Worm (Caenorhabditis elegans) whole organism, young adult: ENCODE data around the gene F52B11.5.

Experiments used
- B0261.1 ChIP-seq: sonication (generic microtip); optimal IDR thresholded peaks from 2 replicates; lab custom pipeline; 2016; ENCODE audit warnings: mild to moderate bottlenecking, missing genetic modification characterization, moderate library complexity, missing compliant biosample characterization
- F57A8.1 ChIP-seq: fragments of 200-800 bp; sonication (Bioruptor generic); optimal IDR thresholded peaks from 2 replicates; lab custom pipeline; 2018; ENCODE audit warnings: mild to moderate bottlenecking, missing genetic modification characterization, moderate library complexity, missing compliant biosample characterization
- F57C9.4 ChIP-seq: sonication (generic microtip); optimal IDR thresholded peaks from 2 replicates; lab custom pipeline; 2017; ENCODE audit warnings: mild to moderate bottlenecking, missing genetic modification characterization, missing compliant biosample characterization
- ceh-27 ChIP-seq: fragments of 200-800 bp; sonication (Bioruptor generic); optimal IDR thresholded peaks from 2 replicates; lab custom pipeline; 2018; ENCODE audit warnings: mild to moderate bottlenecking, missing genetic modification characterization, moderate library complexity, missing compliant biosample characterization
- efl-1 ChIP-seq: fragments of 150-350 bp; optimal IDR thresholded peaks from 2 replicates; lab custom pipeline; 2014; ENCODE audit warnings: missing biosample characterization, missing genetic modification reagents, missing genetic modification characterization
- nfya-1 ChIP-seq: sonication (generic microtip); optimal IDR thresholded peaks from 2 replicates; lab custom pipeline; 2017; ENCODE audit warnings: antibody characterized with exemption, missing compliant biosample characterization, missing genetic modification characterization, borderline replicate concordance; ENCODE audit not compliant: insufficient read depth
- ztf-26 ChIP-seq: sonication (generic microtip); optimal IDR thresholded peaks from 2 replicates; lab custom pipeline; 2017; ENCODE audit warnings: missing genetic modification characterization, missing compliant biosample characterization

ce11 chrIV:14127805-14128610, 25.0 kb upstream of the F52B11.5 start, which contains the start of gene H12I19.115:
- TF ChIP-seq ceh-27 (GFP tag; lab: Kevin White, UChicago), result no peak
- TF ChIP-seq ztf-26, result no peak
- no peak for TF ChIP-seq F57C9.4 (tag; lab: Kevin White, UChicago)
- no peak for TF ChIP-seq F57A8.1
- TF ChIP-seq B0261.1 (tag; lab: Kevin White, UChicago), result no peak
- no peak for TF ChIP-seq nfya-1
- no peak for TF ChIP-seq efl-1
